Fruit fly (Drosophila melanogaster) whole organism, wandering third instar larva: ENCODE measurements around the gene TrpA1.

Experiments used
- Abd-B ChIP-seq: fragments of >200 bp; optimal IDR thresholded peaks from 2 replicates; lab custom pipeline; 2017; ENCODE audit warnings: missing biosample characterization, missing genetic modification characterization
- CG32264 ChIP-seq: fragments of 200-800 bp; sonication (Bioruptor generic); optimal IDR thresholded peaks from 2 replicates; lab custom pipeline; 2016; ENCODE audit warnings: missing biosample characterization, missing genetic modification characterization
- CG9705 ChIP-seq: fragments of 200-800 bp; sonication (Bioruptor generic); optimal IDR thresholded peaks from 2 replicates; lab custom pipeline; 2018; ENCODE audit warnings: missing biosample characterization, mild to moderate bottlenecking, missing genetic modification characterization
- CrebA ChIP-seq: fragments of 200-800 bp; sonication (Bioruptor generic); optimal IDR thresholded peaks from 2 replicates; lab custom pipeline; 2016; ENCODE audit warnings: missing biosample characterization, mild to moderate bottlenecking, missing genetic modification characterization, borderline replicate concordance
- Dfd ChIP-seq: fragments of >200 bp; optimal IDR thresholded peaks from 2 replicates; lab custom pipeline; 2017; ENCODE audit warnings: missing biosample characterization, missing genetic modification characterization
- Dif ChIP-seq: fragments of 200-275, 200-300 bp; sonication (Bioruptor generic); optimal IDR thresholded peaks from 2 replicates; lab custom pipeline; 2018; ENCODE audit warnings: missing biosample characterization, missing genetic modification characterization; ENCODE audit not compliant: partially characterized antibody
- HLH106 ChIP-seq: fragments of 200-800 bp; optimal IDR thresholded peaks from 3 replicates; lab custom pipeline; 2019; ENCODE audit warnings: missing biosample characterization, mild to moderate bottlenecking, missing genetic modification characterization, moderate library complexity
- Hr78 ChIP-seq: fragments of >200 bp; optimal IDR thresholded peaks from 2 replicates; lab custom pipeline; 2017; ENCODE audit warnings: missing biosample characterization, missing genetic modification characterization
- Hr83 ChIP-seq: fragments of 200-300 bp; sonication (Bioruptor generic); optimal IDR thresholded peaks from 2 replicates; lab custom pipeline; 2016; ENCODE audit warnings: missing biosample characterization, mild to moderate bottlenecking, missing genetic modification characterization, moderate library complexity; ENCODE audit not compliant: poor library complexity, severe bottlenecking
- Mio ChIP-seq: sonication (Bioruptor generic); optimal IDR thresholded peaks from 2 replicates; lab custom pipeline; 2016; ENCODE audit warnings: missing biosample characterization, missing genetic modification characterization
- Myc ChIP-seq: fragments of >200 bp; optimal IDR thresholded peaks from 2 replicates; lab custom pipeline; 2017
- N ChIP-seq: fragments of >200 bp; optimal IDR thresholded peaks from 2 replicates; lab custom pipeline; 2018; ENCODE audit warnings: missing biosample characterization, missing external identifiers, missing genetic modification characterization
- OdsH ChIP-seq: fragments of 200-800 bp; sonication (Bioruptor generic); optimal IDR thresholded peaks from 2 replicates; lab custom pipeline; 2016; ENCODE audit warnings: missing biosample characterization, mild to moderate bottlenecking, missing genetic modification characterization
- Rel ChIP-seq, 2 experiments: fragments of 200-800 bp; sonication (Bioruptor generic) in 1 of 2; optimal IDR thresholded peaks; 2 replicates in 1 of 2; 3 replicates in 1 of 2; lab custom pipeline; 2016 to 2019; ENCODE audit warnings: mild to moderate bottlenecking in 2 of 2, missing biosample characterization in 2 of 2, missing genetic modification characterization in 2 of 2, moderate library complexity in 1 of 2
- Sp1 ChIP-seq: fragments of 200-800 bp; sonication (Bioruptor generic); optimal IDR thresholded peaks from 3 replicates; lab custom pipeline; 2019; ENCODE audit warnings: missing biosample characterization, mild to moderate bottlenecking, missing genetic modification characterization, moderate library complexity
- Vsx2 ChIP-seq: fragments of 200-300, 225-300 bp; sonication (Bioruptor generic); optimal IDR thresholded peaks from 2 replicates; lab custom pipeline; 2018; ENCODE audit warnings: missing biosample characterization, missing genetic modification characterization; ENCODE audit not compliant: partially characterized antibody
- br ChIP-seq: fragments of 200-800 bp; sonication (Bioruptor generic); optimal IDR thresholded peaks from 2 replicates; lab custom pipeline; 2016; ENCODE audit warnings: missing biosample characterization, missing genetic modification characterization
- dl ChIP-seq, 2 experiments: fragments of 175-275, 200-275 bp in 1 of 2; fragments of 200-275 bp in 1 of 2; sonication (Bioruptor generic); optimal IDR thresholded peaks; lab custom pipeline; 2018; ENCODE audit warnings: mild to moderate bottlenecking in 2 of 2, missing biosample characterization in 2 of 2, missing genetic modification characterization in 2 of 2, moderate library complexity in 2 of 2; ENCODE audit not compliant: partially characterized antibody in 2 of 2, insufficient read depth in 1 of 2
- dmrt93B ChIP-seq: fragments of 200-800 bp; sonication (Bioruptor generic); optimal IDR thresholded peaks from 2 replicates; lab custom pipeline; 2018; ENCODE audit warnings: missing biosample characterization, mild to moderate bottlenecking, missing genetic modification characterization
- dsf ChIP-seq: sonication (Bioruptor generic); optimal IDR thresholded peaks from 2 replicates; lab custom pipeline; 2016; ENCODE audit warnings: missing biosample characterization, missing genetic modification characterization, borderline replicate concordance
- ey ChIP-seq: fragments of 200-800 bp; sonication (Bioruptor generic); optimal IDR thresholded peaks from 2 replicates; lab custom pipeline; 2016; ENCODE audit warnings: missing biosample characterization, missing genetic modification characterization
- foxo ChIP-seq, 2 experiments: fragments of 200-800 bp; sonication (Bioruptor generic); optimal IDR thresholded peaks; 2 replicates in 1 of 2; 3 replicates in 1 of 2; lab custom pipeline; 2016 to 2017; ENCODE audit warnings: missing biosample characterization in 2 of 2, missing genetic modification characterization in 2 of 2
- fru ChIP-seq: fragments of 200-800 bp; sonication (Bioruptor generic); optimal IDR thresholded peaks from 3 replicates; lab custom pipeline; 2016; ENCODE audit warnings: missing biosample characterization, mild to moderate bottlenecking, missing genetic modification characterization
- h ChIP-seq: fragments of 200-800 bp; sonication (Bioruptor generic); optimal IDR thresholded peaks from 3 replicates; lab custom pipeline; 2016; ENCODE audit warnings: missing biosample characterization, mild to moderate bottlenecking, missing genetic modification characterization
- jim ChIP-seq: fragments of 175-275, 200-325 bp; sonication (Bioruptor generic); optimal IDR thresholded peaks from 2 replicates; lab custom pipeline; 2016; ENCODE audit warnings: missing biosample characterization, mild to moderate bottlenecking, missing genetic modification characterization
- lola ChIP-seq: fragments of >200 bp; optimal IDR thresholded peaks from 2 replicates; lab custom pipeline; 2017; ENCODE audit warnings: missing biosample characterization, missing genetic modification characterization
- pan ChIP-seq: fragments of >200 bp; optimal IDR thresholded peaks from 2 replicates; lab custom pipeline; 2017
- psq ChIP-seq: fragments of 200-800 bp; sonication (Bioruptor generic); optimal IDR thresholded peaks from 3 replicates; lab custom pipeline; 2017; ENCODE audit warnings: missing biosample characterization, mild to moderate bottlenecking, missing genetic modification characterization, moderate library complexity
- rgr ChIP-seq: fragments of 200-800 bp; sonication (Bioruptor generic); optimal IDR thresholded peaks from 3 replicates; lab custom pipeline; 2016; ENCODE audit warnings: missing biosample characterization, mild to moderate bottlenecking, missing genetic modification characterization
- sage ChIP-seq: fragments of 200-800 bp; sonication (Bioruptor generic); optimal IDR thresholded peaks from 2 replicates; lab custom pipeline; 2016; ENCODE audit warnings: missing biosample characterization, mild to moderate bottlenecking, missing genetic modification characterization
- sv ChIP-seq: fragments of 200-800 bp; sonication (Bioruptor generic); optimal IDR thresholded peaks from 3 replicates; lab custom pipeline; 2016; ENCODE audit warnings: missing biosample characterization, missing genetic modification characterization
- usp ChIP-seq: fragments of >200 bp; optimal IDR thresholded peaks from 2 replicates; lab custom pipeline; 2017; ENCODE audit warnings: missing biosample characterization, missing genetic modification characterization
- woc ChIP-seq: sonication (Bioruptor generic); optimal IDR thresholded peaks from 2 replicates; lab custom pipeline; 2016; ENCODE audit warnings: missing biosample characterization, mild to moderate bottlenecking, missing genetic modification characterization

TrpA1 gene

dm6 chr3L:8929527-8929926 lies 24.5 kb upstream of the TrpA1 start:
- TF ChIP-seq foxo (GFP tag; optimal IDR thresholded peaks at IDR 0.05; lab: Kevin White, UChicago), result no peak
- no peak for TF ChIP-seq jim (GFP tag; lab: Kevin White, UChicago)
- TF ChIP-seq Sp1 (GFP tag; lab: Kevin White, UChicago), result no peak
- TF ChIP-seq dmrt93B (GFP tag; lab: Kevin White, UChicago), result no peak

- TF ChIP-seq lola (GFP tag; lab: Kevin White, UChicago), result no peak
- TF ChIP-seq br (GFP tag; lab: Kevin White, UChicago), result no peak
- TF ChIP-seq Hr83 (GFP tag; lab: Kevin White, UChicago), result no peak
- TF ChIP-seq fru (GFP tag; lab: Kevin White, UChicago), result no peak
- no peak for TF ChIP-seq Hr78
- TF ChIP-seq, all 38 proteins: peak for 0
These were observed 20.7 kb upstream of the TrpA1 start for dm6 chr3L:8925679-8926078.

dm6 chr3L:8924999-8925398 lies 20.0 kb upstream of the TrpA1 start:
- TF ChIP-seq CG9705 (GFP tag; lab: Kevin White, UChicago) (no peak), Sp1 (GFP tag; lab: Kevin White, UChicago) (no peak), sage (GFP tag; lab: Kevin White, UChicago) (no peak), Dfd (no peak), pan (lab: Kevin White, UChicago) (no peak), Hr83 (GFP tag; lab: Kevin White, UChicago) (no peak), sv (no peak), Vsx2 (GFP tag; lab: Kevin White, UChicago) (no peak), dsf (no peak), Dif (GFP tag; lab: Kevin White, UChicago) (no peak), lola (GFP tag; lab: Kevin White, UChicago) (no peak)

- TF ChIP-seq Dif (GFP tag; lab: Kevin White, UChicago), result no peak
- peak; percentile 4 for TF ChIP-seq fru (GFP tag; lab: Kevin White, UChicago)
- no peak for TF ChIP-seq pan (lab: Kevin White, UChicago)
- TF ChIP-seq dl (GFP tag; optimal IDR thresholded peaks at IDR 0.05; lab: Kevin White, UChicago; ENCODE audit: insufficient read depth in 1 of 2, partially characterized antibody in 2 of 2), result no peak
- no peak for TF ChIP-seq CG32264
- no peak for TF ChIP-seq foxo (GFP tag; optimal IDR thresholded peaks at IDR 0.05; lab: Kevin White, UChicago)
- TF ChIP-seq h (GFP tag; lab: Kevin White, UChicago), result no peak
- TF ChIP-seq psq, result no peak
- TF ChIP-seq ey (GFP tag; lab: Kevin White, UChicago), result peak; percentile 25
- no peak for TF ChIP-seq Dfd
- no peak for TF ChIP-seq sv
- no peak for TF ChIP-seq sage (GFP tag; lab: Kevin White, UChicago)
- no peak for TF ChIP-seq Hr83 (GFP tag; lab: Kevin White, UChicago)
These were observed 19.5 kb upstream of the TrpA1 start for dm6 chr3L:8924417-8924913.

- TF ChIP-seq h (GFP tag; lab: Kevin White, UChicago) (peak; percentile 35), br (GFP tag; lab: Kevin White, UChicago) (peak; percentile 48), CrebA (no peak), jim (GFP tag; lab: Kevin White, UChicago) (no peak), Abd-B (GFP tag; lab: Kevin White, UChicago) (no peak), Sp1 (GFP tag; lab: Kevin White, UChicago) (no peak), CG32264 (no peak), usp (GFP tag; lab: Kevin White, UChicago) (no peak), dmrt93B (GFP tag; lab: Kevin White, UChicago) (no peak), sv (peak; percentile 15), CG9705 (GFP tag; lab: Kevin White, UChicago) (no peak), Rel (GFP tag; optimal IDR thresholded peaks at IDR 0.05; lab: Kevin White, UChicago) (no peak), Rel (tag; optimal IDR thresholded peaks at IDR 0.05; lab: Kevin White, UChicago) (no peak), foxo (GFP tag; optimal IDR thresholded peaks at IDR 0.05; lab: Kevin White, UChicago) (peak in 1 of 2 experiments; percentile 35), OdsH (GFP tag; lab: Kevin White, UChicago) (peak; percentile 14), fru (GFP tag; lab: Kevin White, UChicago) (peak; percentile 32), sage (GFP tag; lab: Kevin White, UChicago) (no peak), N (no peak), dsf (no peak), woc (GFP tag; lab: Kevin White, UChicago) (no peak), Dfd (no peak), Hr78 (no peak), Mio (GFP tag; lab: Kevin White, UChicago) (no peak), psq (no peak), Dif (GFP tag; lab: Kevin White, UChicago) (no peak), Myc (lab: Kevin White, UChicago) (no peak), pan (lab: Kevin White, UChicago) (no peak), Hr83 (GFP tag; lab: Kevin White, UChicago) (no peak), ey (GFP tag; lab: Kevin White, UChicago) (peak; percentile 25), rgr (peak; percentile 25), Vsx2 (GFP tag; lab: Kevin White, UChicago) (no peak), HLH106 (tag; lab: Kevin White, UChicago) (peak; percentile 1)
These were observed 15.7 kb upstream of the TrpA1 start for dm6 chr3L:8920710-8921109.
